Fruit fly (Drosophila melanogaster) whole organism, embryonic: Measurements from ENCODE around the gene Tasp1.
A peak's percentile ranks its signal among the peaks of the same experiment; 100 is the strongest.

ENCODE experiments used
- Adf1 ChIP-seq: fragments of 200-800 bp; sonication (Bioruptor generic); IDR thresholded peaks from 2 replicates; pipeline ENCODE4 v1.3.6; 2022; ENCODE audit warnings: missing biosample characterization, missing genetic modification characterization
- BEAF-32 ChIP-seq: fragments of 200-800 bp; sonication (Bioruptor generic); optimal IDR thresholded peaks from 3 replicates; lab custom pipeline; 2017; ENCODE audit warnings: missing biosample characterization, missing genetic modification characterization, mild to moderate bottlenecking, moderate library complexity, missing genetic modification reagents
- Bdp1 ChIP-seq: fragments of 200-800 bp; sonication (Bioruptor generic); optimal IDR thresholded peaks from 3 replicates; lab custom pipeline; 2016; ENCODE audit warnings: missing biosample characterization, missing genetic modification characterization
- Bteb2 ChIP-seq: fragments of 200-800 bp; sonication (Bioruptor generic); optimal IDR thresholded peaks from 2 replicates; lab custom pipeline; 2016; ENCODE audit warnings: missing biosample characterization, missing genetic modification characterization
- CG10267 ChIP-seq: fragments of 200-800 bp; sonication (Bioruptor generic); optimal IDR thresholded peaks from 2 replicates; lab custom pipeline; 2018; ENCODE audit warnings: missing biosample characterization, mild to moderate bottlenecking, missing genetic modification characterization, moderate library complexity
- CG10979 ChIP-seq: fragments of 200-800 bp; sonication (Bioruptor generic); optimal IDR thresholded peaks from 2 replicates; lab custom pipeline; 2018; ENCODE audit warnings: missing biosample characterization, mild to moderate bottlenecking, missing genetic modification characterization, moderate library complexity
- CG12104 ChIP-seq: fragments of 200-800 bp; sonication (Bioruptor generic); optimal IDR thresholded peaks from 3 replicates; lab custom pipeline; 2016; ENCODE audit warnings: missing biosample characterization, missing genetic modification characterization
- CG12155 ChIP-seq: fragments of 200-800 bp; sonication (Bioruptor generic); optimal IDR thresholded peaks from 3 replicates; lab custom pipeline; 2016; ENCODE audit warnings: missing biosample characterization, missing genetic modification characterization
- CG17612 ChIP-seq: fragments of 200-800 bp; sonication (Bioruptor generic); IDR thresholded peaks from 2 replicates; pipeline ENCODE4 v1.3.6; 2022; ENCODE audit warnings: missing biosample characterization, missing genetic modification characterization
- CG17829 ChIP-seq: fragments of 200-800 bp; optimal IDR thresholded peaks from 2 replicates; lab custom pipeline; 2019; ENCODE audit warnings: missing biosample characterization, mild to moderate bottlenecking, missing genetic modification characterization, moderate library complexity
- CG31388 ChIP-seq: fragments of 200-800 bp; sonication (Bioruptor generic); optimal IDR thresholded peaks from 2 replicates; lab custom pipeline; 2016; ENCODE audit warnings: missing biosample characterization, missing genetic modification characterization
- CG3163 ChIP-seq: fragments of 200-800 bp; sonication (Bioruptor generic); optimal IDR thresholded peaks from 3 replicates; lab custom pipeline; 2016; ENCODE audit warnings: missing biosample characterization, missing genetic modification characterization
- CG32532 ChIP-seq: fragments of 200-800 bp; sonication (Bioruptor generic); IDR thresholded peaks from 2 replicates; pipeline ENCODE4 v1.3.6; 2022; ENCODE audit warnings: missing biosample characterization, missing genetic modification characterization
- CG3838 ChIP-seq: fragments of 200-800 bp; sonication (Bioruptor generic); optimal IDR thresholded peaks from 3 replicates; lab custom pipeline; 2016; ENCODE audit warnings: missing biosample characterization, missing genetic modification characterization
- CG4328 ChIP-seq: fragments of 200-800 bp; sonication (Bioruptor generic); optimal IDR thresholded peaks from 3 replicates; lab custom pipeline; 2017; ENCODE audit warnings: missing biosample characterization, missing genetic modification reagents, missing genetic modification characterization
- CG4424 ChIP-seq: fragments of 200-800 bp; sonication (Bioruptor generic); optimal IDR thresholded peaks from 3 replicates; lab custom pipeline; 2016; ENCODE audit warnings: missing biosample characterization, missing genetic modification characterization
- CG6683 ChIP-seq: fragments of 200-800 bp; sonication (Bioruptor generic); optimal IDR thresholded peaks from 2 replicates; lab custom pipeline; 2017; ENCODE audit warnings: missing biosample characterization, mild to moderate bottlenecking, missing genetic modification characterization, missing genetic modification reagents
- CHES-1-like ChIP-seq: fragments of 200-800 bp; sonication (Bioruptor generic); optimal IDR thresholded peaks from 2 replicates; lab custom pipeline; 2016; ENCODE audit warnings: missing biosample characterization, missing genetic modification characterization
- ERR ChIP-seq: fragments of 200-800 bp; sonication (Bioruptor generic); optimal IDR thresholded peaks from 2 replicates; lab custom pipeline; 2016; ENCODE audit warnings: missing biosample characterization, missing genetic modification characterization
- Fer1 ChIP-seq: fragments of 200-800 bp; sonication (Bioruptor generic); optimal IDR thresholded peaks from 2 replicates; lab custom pipeline; 2017; ENCODE audit warnings: missing biosample characterization, mild to moderate bottlenecking, missing genetic modification characterization
- H2.0 ChIP-seq: fragments of 200-800 bp; sonication (Bioruptor generic); IDR thresholded peaks from 2 replicates; pipeline ENCODE4 v1.3.6; 2022; ENCODE audit warnings: missing biosample characterization, missing genetic modification characterization
- Hr3 ChIP-seq: fragments of 200-800 bp; sonication (Bioruptor generic); optimal IDR thresholded peaks from 3 replicates; lab custom pipeline; 2016; ENCODE audit warnings: missing biosample characterization, missing genetic modification characterization
- Lim3 ChIP-seq: fragments of 200-800 bp; sonication (Bioruptor generic); IDR thresholded peaks from 2 replicates; pipeline ENCODE4 v1.3.6; 2022; ENCODE audit warnings: missing biosample characterization, missing genetic modification characterization
- Mad ChIP-seq: fragments of 200-800 bp; sonication (Bioruptor generic); optimal IDR thresholded peaks from 2 replicates; lab custom pipeline; 2016; ENCODE audit warnings: missing biosample characterization, missing genetic modification characterization
- PHDP ChIP-seq: fragments of 200-800 bp; sonication (Bioruptor generic); optimal IDR thresholded peaks from 3 replicates; lab custom pipeline; 2018; ENCODE audit warnings: missing biosample characterization, mild to moderate bottlenecking, missing genetic modification characterization, moderate library complexity
- Ravus ChIP-seq: fragments of 200-800 bp; sonication (Bioruptor generic); IDR thresholded peaks from 2 replicates; pipeline ENCODE4 v1.3.6; 2022; ENCODE audit warnings: missing biosample characterization, missing genetic modification characterization
- Rx ChIP-seq: fragments of 200-800 bp; sonication (Bioruptor generic); IDR thresholded peaks from 2 replicates; pipeline ENCODE4 v1.3.6; 2022; ENCODE audit warnings: missing biosample characterization, missing genetic modification characterization
- Stat92E ChIP-seq, 3 experiments: fragments of >200 bp in 2 of 3; fragments of 200-800 bp in 1 of 3; sonication (Bioruptor generic) in 1 of 3; optimal IDR thresholded peaks; 2 replicates each; lab custom pipeline; 2017 to 2019; ENCODE audit warnings: missing biosample characterization in 3 of 3, missing genetic modification characterization in 3 of 3, mild to moderate bottlenecking in 1 of 3, moderate library complexity in 1 of 3
- Taf1 ChIP-seq: fragments of 200-800 bp; sonication (Bioruptor generic); IDR thresholded peaks from 2 replicates; pipeline ENCODE4 v1.3.6; 2022; ENCODE audit warnings: missing biosample characterization, missing genetic modification characterization
- Tbp ChIP-seq: fragments of >200 bp; optimal IDR thresholded peaks from 2 replicates; lab custom pipeline; 2018; ENCODE audit warnings: missing biosample characterization, missing genetic modification characterization
- Trl ChIP-seq, 3 experiments: fragments of >200 bp in 2 of 3; fragments of 200-800 bp in 1 of 3; sonication (Bioruptor generic) in 1 of 3; optimal IDR thresholded peaks; 2 replicates in 1 of 3; 3 replicates in 2 of 3; lab custom pipeline; 2016 to 2017; ENCODE audit warnings: missing biosample characterization in 1 of 3, missing genetic modification characterization in 1 of 3
- Usf ChIP-seq: fragments of 200-800 bp; sonication (Bioruptor generic); optimal IDR thresholded peaks from 2 replicates; lab custom pipeline; 2017; ENCODE audit warnings: missing genotype, missing biosample characterization, missing genetic modification characterization
- ash1 ChIP-seq: fragments of 200-800 bp; sonication (Bioruptor generic); optimal IDR thresholded peaks from 2 replicates; lab custom pipeline; 2018; ENCODE audit warnings: missing biosample characterization, mild to moderate bottlenecking, missing genetic modification characterization
- btn ChIP-seq: fragments of 200-800 bp; sonication (Bioruptor generic); optimal IDR thresholded peaks from 2 replicates; lab custom pipeline; 2016; ENCODE audit warnings: missing biosample characterization, missing genetic modification characterization
- cad ChIP-seq: fragments of >200 bp; optimal IDR thresholded peaks from 2 replicates; lab custom pipeline; 2017; ENCODE audit warnings: missing biosample characterization, missing genetic modification characterization
- cwo ChIP-seq: fragments of 200-800 bp; sonication (Bioruptor generic); optimal IDR thresholded peaks from 3 replicates; lab custom pipeline; 2017; ENCODE audit warnings: missing biosample characterization, missing genetic modification characterization, mild to moderate bottlenecking, moderate library complexity, missing genetic modification reagents
- fd3F ChIP-seq: fragments of 200-800 bp; sonication (Bioruptor generic); optimal IDR thresholded peaks from 2 replicates; lab custom pipeline; 2018; ENCODE audit warnings: missing biosample characterization, mild to moderate bottlenecking, missing genetic modification characterization, moderate library complexity
- fd96Cb ChIP-seq: fragments of 200-800 bp; sonication (Bioruptor generic); optimal IDR thresholded peaks from 2 replicates; lab custom pipeline; 2018; ENCODE audit warnings: missing biosample characterization, mild to moderate bottlenecking, missing genetic modification characterization, moderate library complexity
- h ChIP-seq: fragments of >200 bp; optimal IDR thresholded peaks from 2 replicates; lab custom pipeline; 2017
- ham ChIP-seq: fragments of 200-800 bp; sonication (Bioruptor generic); IDR thresholded peaks from 2 replicates; pipeline ENCODE4 v1.3.6; 2022; ENCODE audit warnings: missing biosample characterization, missing genetic modification characterization
- jigr1 ChIP-seq: fragments of 200-800 bp; sonication (Bioruptor generic); IDR thresholded peaks from 3 replicates; pipeline ENCODE4 v1.3.6; 2022; ENCODE audit warnings: missing biosample characterization, missing genetic modification characterization
- p53 ChIP-seq: fragments of 200-800 bp; sonication (Bioruptor generic); optimal IDR thresholded peaks from 2 replicates; lab custom pipeline; 2016; ENCODE audit warnings: missing biosample characterization, missing genetic modification characterization
- pho ChIP-seq: fragments of 200-800 bp; sonication (Bioruptor generic); optimal IDR thresholded peaks from 2 replicates; lab custom pipeline; 2016; ENCODE audit warnings: missing biosample characterization, missing genetic modification characterization
- pita ChIP-seq: fragments of 200-800 bp; sonication (Bioruptor generic); optimal IDR thresholded peaks from 2 replicates; lab custom pipeline; 2017; ENCODE audit warnings: missing biosample characterization, mild to moderate bottlenecking, missing genetic modification characterization
- salm ChIP-seq: fragments of 200-800 bp; sonication (Bioruptor generic); optimal IDR thresholded peaks from 2 replicates; lab custom pipeline; 2018; ENCODE audit warnings: missing biosample characterization, mild to moderate bottlenecking, missing genetic modification characterization
- scrt ChIP-seq: fragments of 200-800 bp; sonication (Bioruptor generic); optimal IDR thresholded peaks from 2 replicates; lab custom pipeline; 2018; ENCODE audit warnings: missing biosample characterization, mild to moderate bottlenecking, missing genetic modification characterization, moderate library complexity
- sqz ChIP-seq: fragments of 200-800 bp; sonication (Bioruptor generic); optimal IDR thresholded peaks from 3 replicates; lab custom pipeline; 2018; ENCODE audit warnings: missing biosample characterization, mild to moderate bottlenecking, missing genetic modification characterization
- trh ChIP-seq: fragments of 200-800 bp; sonication (Bioruptor generic); optimal IDR thresholded peaks from 2 replicates; lab custom pipeline; 2016; ENCODE audit warnings: missing biosample characterization, missing genetic modification characterization
- ttk ChIP-seq: fragments of 200-800 bp; sonication (Bioruptor generic); IDR thresholded peaks from 2 replicates; pipeline ENCODE4 v2.1.2; 2022; ENCODE audit warnings: missing biosample characterization, missing genetic modification characterization
- tx ChIP-seq: fragments of 200-800 bp; sonication (Bioruptor generic); optimal IDR thresholded peaks from 2 replicates; lab custom pipeline; 2016; ENCODE audit warnings: missing biosample characterization, missing genetic modification characterization
- wek ChIP-seq: fragments of 200-800 bp; sonication (Bioruptor generic); optimal IDR thresholded peaks from 3 replicates; lab custom pipeline; 2018; ENCODE audit warnings: missing biosample characterization, mild to moderate bottlenecking, missing genetic modification characterization, moderate library complexity
- yki ChIP-seq: fragments of >200 bp; optimal IDR thresholded peaks from 3 replicates; lab custom pipeline; 2018

Gene Tasp1

DNA sequence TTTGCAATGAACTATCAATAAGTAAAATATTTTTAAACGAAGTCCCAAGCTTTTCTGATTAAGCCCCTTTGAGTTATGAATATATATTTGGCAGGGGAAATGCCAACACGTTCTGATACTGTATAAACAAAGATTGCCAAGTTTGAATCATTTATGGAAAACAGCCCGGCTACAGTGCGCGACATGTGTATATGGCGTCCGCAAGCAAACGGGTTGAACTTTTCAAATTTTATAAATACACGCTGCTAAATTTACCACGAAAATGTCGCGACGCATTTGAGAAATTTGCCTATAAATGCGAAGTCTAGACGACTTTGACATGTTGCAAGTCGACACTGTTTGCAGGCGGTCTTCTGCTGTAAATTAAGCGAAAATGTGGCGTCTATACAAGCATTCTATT is 39.2 kb downstream of the Tasp1 start (continued):
- no peak for TF ChIP-seq Stat92E (GFP tag; optimal IDR thresholded peaks at IDR 0.05; lab: Kevin White, UChicago)
- peak; percentile 20 for TF ChIP-seq Mad (GFP tag; lab: Kevin White, UChicago)
- TF ChIP-seq CG6683 = no peak
- TF ChIP-seq fd3F = peak; percentile 57
- no peak for TF ChIP-seq Adf1 (GFP tag; lab: Robert Waterston, UW)
- TF ChIP-seq Taf1 (GFP tag; lab: Robert Waterston, UW) = no peak
- TF ChIP-seq PHDP = peak; percentile 47
- TF ChIP-seq scrt (GFP tag; lab: Kevin White, UChicago) = peak; percentile 36
- TF ChIP-seq ash1 (GFP tag; lab: Kevin White, UChicago) = no peak
- TF ChIP-seq cad (GFP tag; lab: Kevin White, UChicago) = no peak
- no peak for TF ChIP-seq sqz (GFP tag; lab: Kevin White, UChicago)
- TF ChIP-seq CG32532 (GFP tag; lab: Robert Waterston, UW) = peak; percentile 78
- TF ChIP-seq h (lab: Kevin White, UChicago) = no peak
- peak; percentile 16 for TF ChIP-seq CG4424 (GFP tag; lab: Kevin White, UChicago)
- TF ChIP-seq CG10979 = no peak
- TF ChIP-seq Trl (optimal IDR thresholded peaks at IDR 0.05; lab: Kevin White, UChicago) = no peak
- peak; percentile 22 for TF ChIP-seq Trl (GFP tag; optimal IDR thresholded peaks at IDR 0.05; lab: Kevin White, UChicago)
- 0 out of 2 replicates have a peak, but pooled peaks have one; percentile 20 for TF ChIP-seq ttk (GFP tag; lab: Robert Waterston, UW)
- TF ChIP-seq btn (GFP tag; lab: Kevin White, UChicago) = no peak
- no peak for TF ChIP-seq CG3838 (GFP tag; lab: Kevin White, UChicago)
- peak; percentile 52 for TF ChIP-seq Fer1 (GFP tag; lab: Kevin White, UChicago)
- peak; percentile 52 for TF ChIP-seq Bteb2
- no peak for TF ChIP-seq wek (GFP tag; lab: Kevin White, UChicago)
- TF ChIP-seq Usf (GFP tag; lab: Kevin White, UChicago) = no peak
- no peak for TF ChIP-seq BEAF-32
- TF ChIP-seq CG3163 (GFP tag; lab: Kevin White, UChicago) = no peak
- peak; percentile 59; the same call in 1 of the 2 replicates for TF ChIP-seq H2.0 (GFP tag; lab: Robert Waterston, UW)
- peak; percentile 25 for TF ChIP-seq Hr3
- TF ChIP-seq pita = no peak
- peak; percentile 16 for TF ChIP-seq CG17829
- TF ChIP-seq CG10267 = no peak
- no peak for TF ChIP-seq CG12104 (GFP tag; lab: Kevin White, UChicago)
- peak; percentile 40 for TF ChIP-seq CHES-1-like
- no peak for TF ChIP-seq ham (GFP tag; lab: Robert Waterston, UW)
- 0 out of 2 replicates have a peak, but pooled peaks have one; percentile 11 for TF ChIP-seq CG17612 (GFP tag; lab: Robert Waterston, UW)
- TF ChIP-seq CG4328 (GFP tag; lab: Kevin White, UChicago) = peak; percentile 17
- TF ChIP-seq cwo (GFP tag; lab: Kevin White, UChicago) = peak; percentile 18
- no peak for TF ChIP-seq yki (lab: Kevin White, UChicago)
- no peak for TF ChIP-seq Lim3
- no peak for TF ChIP-seq p53 (GFP tag; lab: Kevin White, UChicago)
- no peak for TF ChIP-seq salm (tag; lab: Kevin White, UChicago)
- TF ChIP-seq tx (GFP tag; lab: Kevin White, UChicago) = peak; percentile 40
- TF ChIP-seq jigr1 (GFP tag; lab: Robert Waterston, UW) = no peak
- TF ChIP-seq CG31388 (GFP tag; lab: Kevin White, UChicago) = no peak
- peak; percentile 4 for TF ChIP-seq Bdp1
- peak; percentile 37 for TF ChIP-seq pho (GFP tag; lab: Kevin White, UChicago)
- TF ChIP-seq ERR = no peak
- TF ChIP-seq CG12155 (GFP tag; lab: Kevin White, UChicago) = peak; percentile 35
- TF ChIP-seq Rx = no peak
- TF ChIP-seq Tbp (GFP tag; lab: Kevin White, UChicago) = no peak
- no peak; the same call in 1 of the 2 replicates for TF ChIP-seq Ravus (GFP tag; lab: Robert Waterston, UW)
- TF ChIP-seq trh (GFP tag; lab: Kevin White, UChicago) = no peak
- TF ChIP-seq fd96Cb (tag; lab: Kevin White, UChicago) = no peak
